Fruit fly (Drosophila melanogaster): ENCODE data around the gene Smyd3.

Gene Smyd3

DNA sequence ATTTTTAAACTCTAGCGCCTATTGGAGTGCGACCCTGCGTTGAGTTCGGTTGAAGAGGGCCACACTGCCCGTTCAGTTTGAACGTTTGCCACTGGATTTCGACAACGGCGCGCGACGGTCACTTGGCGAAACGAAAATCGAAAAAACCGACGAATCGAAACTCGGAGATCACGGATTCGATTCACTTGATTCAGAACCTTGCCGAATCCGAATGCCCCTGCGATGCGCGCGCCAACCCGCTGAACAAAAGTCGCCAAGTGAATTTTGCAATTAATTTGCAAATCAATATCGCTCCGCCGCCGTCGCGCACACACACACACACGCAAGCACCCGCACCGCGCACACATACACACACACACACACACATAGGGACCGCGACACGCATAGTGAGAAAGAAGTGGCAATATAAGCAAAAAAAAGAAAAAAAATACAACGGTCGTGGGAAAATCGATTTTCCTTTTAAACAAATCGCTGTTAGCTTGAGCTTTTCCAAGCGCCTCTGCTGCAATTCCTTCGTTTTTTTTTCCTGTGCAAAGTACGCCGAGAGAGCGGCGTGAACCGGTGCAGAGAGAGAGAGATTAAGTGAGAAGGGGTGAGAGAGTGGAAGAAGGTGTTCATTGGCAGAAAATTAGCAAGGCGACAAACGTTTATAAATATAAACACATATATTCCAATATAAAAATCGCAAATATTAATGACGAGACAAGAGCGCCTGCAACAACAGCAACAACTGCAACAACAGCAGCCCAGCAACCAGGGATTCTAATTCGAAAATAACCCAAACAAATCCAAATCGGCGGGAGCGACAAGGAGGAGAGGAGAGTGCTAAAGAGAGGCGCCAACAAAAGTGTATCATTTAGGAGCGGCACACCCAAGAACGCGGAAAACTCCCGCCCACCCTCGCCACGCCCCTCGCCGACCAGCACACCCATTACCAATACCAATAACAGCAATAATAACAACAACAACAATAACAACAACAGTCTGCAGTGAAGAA, 20.0 kb downstream of the Smyd3 start, which contains the start of gene egh (continued):
- TF ChIP-seq org-1 (GFP tag; optimal IDR thresholded peaks at IDR 0.05) (no peak), knrl (GFP tag; IDR thresholded peaks at IDR 0.05; ENCODE audit: partially characterized antibody) (no peak), CG17385 (GFP tag; optimal IDR thresholded peaks at IDR 0.05) (peak; percentile 12), Ada2b (GFP tag; IDR thresholded peaks at IDR 0.05) (peak; percentile 17; the same call in 1 of the 2 replicates), CG8281 (tag; optimal IDR thresholded peaks at IDR 0.05) (no peak), Eip74EF (GFP tag; optimal IDR thresholded peaks at IDR 0.05) (no peak), ATbp (GFP tag; optimal IDR thresholded peaks at IDR 0.05) (no peak), shn (GFP tag; optimal IDR thresholded peaks at IDR 0.05) (peak; percentile 12), NfI (GFP tag; optimal IDR thresholded peaks at IDR 0.05) (no peak), Rfx (GFP tag; IDR thresholded peaks at IDR 0.05) (peak; percentile 23; the same call in 1 of the 2 replicates), CoRest (tag; optimal IDR thresholded peaks at IDR 0.05) (no peak), Drgx (GFP tag; IDR thresholded peaks at IDR 0.05) (peak; percentile 80), CG6854 (GFP tag; optimal IDR thresholded peaks at IDR 0.05) (no peak), NC2β (GFP tag; optimal IDR thresholded peaks at IDR 0.05) (no peak), pfk (GFP tag; optimal IDR thresholded peaks at IDR 0.05) (no peak), sug (tag; optimal IDR thresholded peaks at IDR 0.05) (peak; percentile 34), Lpt (GFP tag; optimal IDR thresholded peaks at IDR 0.05) (no peak), D (optimal IDR thresholded peaks at IDR 0.05) (no peak), D (GFP tag; optimal IDR thresholded peaks at IDR 0.05) (no peak), Fer2 (tag; optimal IDR thresholded peaks at IDR 0.05) (no peak), CG18476 (GFP tag; optimal IDR thresholded peaks at IDR 0.05) (no peak), hkb (optimal IDR thresholded peaks at IDR 0.05) (no peak), hkb (GFP tag; IDR thresholded peaks at IDR 0.05) (peak; percentile 53; the same call in 1 of the 2 replicates), fru (optimal IDR thresholded peaks at IDR 0.05) (no peak), CG34422 (GFP tag; IDR thresholded peaks at IDR 0.05) (peak; percentile 74; the same call in 2 of the 3 replicates), ken (GFP tag; IDR thresholded peaks at IDR 0.05) (no peak), CG8765 (GFP tag; IDR thresholded peaks at IDR 0.05) (no peak), cwo (GFP tag; optimal IDR thresholded peaks at IDR 0.05) (no peak), CG17568 (GFP tag; optimal IDR thresholded peaks at IDR 0.05) (no peak), lilli (GFP tag; optimal IDR thresholded peaks at IDR 0.05) (peak; percentile 25), Opbp (GFP tag; IDR thresholded peaks at IDR 0.05; ENCODE audit: partially characterized antibody) (no peak), vfl (GFP tag; optimal IDR thresholded peaks at IDR 0.05) (no peak), Bdp1 (GFP tag; optimal IDR thresholded peaks at IDR 0.05) (no peak), Fer3 (tag; optimal IDR thresholded peaks at IDR 0.05) (no peak), so (GFP tag; IDR thresholded peaks at IDR 0.05) (no peak; the same call in 2 of the 3 replicates), onecut (GFP tag; IDR thresholded peaks at IDR 0.05) (peak; percentile 77), lbe (GFP tag; optimal IDR thresholded peaks at IDR 0.05) (no peak), Vsx1 (GFP tag; optimal IDR thresholded peaks at IDR 0.05) (no peak), wek (GFP tag; optimal IDR thresholded peaks at IDR 0.05) (no peak), CG12299 (tag; optimal IDR thresholded peaks at IDR 0.05) (peak; percentile 39), CG9215 (GFP tag; IDR thresholded peaks at IDR 0.05) (no peak), Taf1 (GFP tag; IDR thresholded peaks at IDR 0.05) (no peak), Atf-2 (GFP tag; optimal IDR thresholded peaks at IDR 0.05) (no peak), CG3847 (GFP tag; IDR thresholded peaks at IDR 0.05) (no peak), repo (GFP tag; optimal IDR thresholded peaks at IDR 0.05) (no peak), CG4730 (GFP tag; IDR thresholded peaks at IDR 0.05) (no peak), CG17361 (GFP tag; IDR thresholded peaks at IDR 0.05) (no peak), ara (GFP tag; IDR thresholded peaks at IDR 0.05) (no peak), Dp (GFP tag; optimal IDR thresholded peaks at IDR 0.05) (peak; percentile 93), Max (GFP tag; optimal IDR thresholded peaks at IDR 0.05) (no peak)
